Worm (Caenorhabditis elegans) whole organism, L2 larva: ENCODE data around the gene sssh-1.

Experiments used
- aly-2 ChIP-seq: fragments of 150-350 bp; optimal IDR thresholded peaks from 2 replicates; lab custom pipeline; 2014; ENCODE audit warnings: missing biosample characterization, missing genetic modification characterization
- ceh-82 ChIP-seq: fragments of 150-350 bp; optimal IDR thresholded peaks from 2 replicates; lab custom pipeline; 2014; ENCODE audit warnings: missing biosample characterization, missing genetic modification characterization

ce11 chrX:14844481-14844880, 31.3 kb upstream of the sssh-1 start:
- TF ChIP-seq ceh-82 (tag; lab: Kevin White, UChicago) (no peak), aly-2 (tag; lab: Kevin White, UChicago) (no peak)
